Worm (Caenorhabditis elegans) whole organism, young adult: Measurements from ENCODE around the gene C25H3.7.

Experiments used
- B0035.1 ChIP-seq: sonication (generic microtip); optimal IDR thresholded peaks from 2 replicates; lab custom pipeline; 2016; ENCODE audit warnings: missing genetic modification characterization, mild to moderate bottlenecking, missing compliant biosample characterization, missing genotype, missing genetic modification reagents
- C06A6.2 ChIP-seq: fragments of 200-800 bp; sonication (Bioruptor generic); conservative IDR thresholded peaks from 2 replicates; pipeline ENCODE4 v1.3.6; 2022; ENCODE audit warnings: missing genetic modification characterization, missing compliant biosample characterization
- C17E4.6 ChIP-seq: fragments of 200-800 bp; sonication (Bioruptor generic); IDR thresholded peaks from 2 replicates; pipeline ENCODE4 v1.3.6; 2022; ENCODE audit warnings: missing genetic modification reagents, missing genetic modification characterization, missing compliant biosample characterization
- F33H1.4 ChIP-seq: fragments of 200-800 bp; sonication (Bioruptor generic); IDR thresholded peaks from 2 replicates; pipeline ENCODE4 v1.3.6; 2022; ENCODE audit warnings: missing genetic modification reagents, missing genetic modification characterization, missing compliant biosample characterization
- F49E8.2 ChIP-seq: sonication (generic microtip); optimal IDR thresholded peaks from 3 replicates; lab custom pipeline; 2017; ENCODE audit warnings: missing genetic modification characterization, mild to moderate bottlenecking, missing compliant biosample characterization, antibody characterized with exemption, moderate library complexity; ENCODE audit not compliant: insufficient read depth
- F52B5.7 ChIP-seq: sonication (generic microtip); optimal IDR thresholded peaks from 2 replicates; lab custom pipeline; 2016; ENCODE audit warnings: mild to moderate bottlenecking, missing genetic modification characterization, missing compliant biosample characterization
- F55B11.4 ChIP-seq: sonication (generic microtip); optimal IDR thresholded peaks from 2 replicates; lab custom pipeline; 2016; ENCODE audit warnings: missing compliant biosample characterization, missing genetic modification characterization, borderline replicate concordance; ENCODE audit not compliant: insufficient read depth
- F57A8.1 ChIP-seq: fragments of 200-800 bp; sonication (Bioruptor generic); optimal IDR thresholded peaks from 2 replicates; lab custom pipeline; 2018; ENCODE audit warnings: mild to moderate bottlenecking, missing genetic modification characterization, moderate library complexity, missing compliant biosample characterization
- T07F8.4 ChIP-seq: sonication (generic microtip); optimal IDR thresholded peaks from 2 replicates; lab custom pipeline; 2016; ENCODE audit warnings: mild to moderate bottlenecking, missing genetic modification characterization, moderate library complexity, missing compliant biosample characterization
- T26A5.8 ChIP-seq: sonication (generic microtip); optimal IDR thresholded peaks from 2 replicates; lab custom pipeline; 2016; ENCODE audit warnings: missing genetic modification characterization, missing compliant biosample characterization
- Y53F4B.3 ChIP-seq: fragments of 200-800 bp; sonication (Bioruptor generic); IDR thresholded peaks from 2 replicates; pipeline ENCODE4 v1.3.6; 2022; ENCODE audit warnings: missing genetic modification reagents, missing genetic modification characterization, missing compliant biosample characterization
- Y53G8AR.9 ChIP-seq: fragments of 200-800 bp; sonication (Bioruptor generic); conservative IDR thresholded peaks from 2 replicates; pipeline ENCODE4 v1.3.6; 2022; ENCODE audit warnings: missing genetic modification reagents, missing genetic modification characterization, missing compliant biosample characterization
- Y56A3A.18 ChIP-seq: fragments of 200-800 bp; sonication (Bioruptor generic); IDR thresholded peaks from 2 replicates; pipeline ENCODE4 v1.3.6; 2022; ENCODE audit warnings: missing genetic modification reagents, missing genetic modification characterization, missing compliant biosample characterization
- Y67H2A.10 ChIP-seq: fragments of 200-800 bp; sonication (Bioruptor generic); conservative IDR thresholded peaks from 2 replicates; pipeline ENCODE4 v1.3.6; 2022; ENCODE audit warnings: missing genetic modification reagents, missing genetic modification characterization, missing compliant biosample characterization
- Y95B8A.8 ChIP-seq: fragments of 200-800 bp; sonication (Bioruptor generic); IDR thresholded peaks from 2 replicates; pipeline ENCODE4 v1.3.6; 2022; ENCODE audit warnings: missing genetic modification reagents, missing genetic modification characterization, missing compliant biosample characterization
- aptf-2 ChIP-seq: fragments of 200-800 bp; sonication (Bioruptor generic); conservative IDR thresholded peaks from 2 replicates; pipeline ENCODE4 v1.3.6; 2022; ENCODE audit warnings: missing genetic modification reagents, missing genetic modification characterization, missing compliant biosample characterization
- athp-1 ChIP-seq: sonication (generic microtip); optimal IDR thresholded peaks from 2 replicates; lab custom pipeline; 2017; ENCODE audit warnings: mild to moderate bottlenecking, missing genetic modification characterization, missing compliant biosample characterization
- attf-6 ChIP-seq: fragments of 200-800 bp; sonication (Bioruptor generic); IDR thresholded peaks from 2 replicates; pipeline ENCODE4 v1.3.6; 2022; ENCODE audit warnings: missing genetic modification reagents, missing genetic modification characterization, missing compliant biosample characterization
- ccch-3 ChIP-seq: fragments of 200-800 bp; sonication (Bioruptor generic); optimal IDR thresholded peaks from 2 replicates; lab custom pipeline; 2018; ENCODE audit warnings: mild to moderate bottlenecking, missing genetic modification characterization, missing compliant biosample characterization
- cebp-1 ChIP-seq, 2 experiments: fragments of 200-800 bp in 1 of 2; sonication (Bioruptor generic) in 1 of 2; sonication (generic microtip) in 1 of 2; IDR thresholded peaks in 1 of 2; optimal IDR thresholded peaks in 1 of 2; 2 replicates each; pipeline versions ENCODE4 v1.3.6 to Lab custom; 2017 to 2022; ENCODE audit warnings: missing compliant biosample characterization in 2 of 2, missing genetic modification characterization in 2 of 2, mild to moderate bottlenecking in 1 of 2, missing genetic modification reagents in 1 of 2, moderate library complexity in 1 of 2
- cebp-2 ChIP-seq: fragments of 200-800 bp; sonication (Bioruptor generic); IDR thresholded peaks from 2 replicates; pipeline ENCODE4 v1.3.6; 2022; ENCODE audit warnings: missing genetic modification characterization, missing compliant biosample characterization
- ceh-40 ChIP-seq: fragments of 200-800 bp; sonication (Bioruptor generic); IDR thresholded peaks from 2 replicates; pipeline ENCODE4 v1.3.6; 2022; ENCODE audit warnings: missing genetic modification characterization, missing compliant biosample characterization
- ceh-58 ChIP-seq: fragments of 200-800 bp; sonication (Bioruptor generic); IDR thresholded peaks from 2 replicates; pipeline ENCODE4 v1.3.6; 2022; ENCODE audit warnings: missing genetic modification characterization, missing compliant biosample characterization
- chd-7 ChIP-seq: sonication (generic microtip); optimal IDR thresholded peaks from 2 replicates; lab custom pipeline; 2016; ENCODE audit warnings: mild to moderate bottlenecking, missing genetic modification characterization, moderate library complexity, missing compliant biosample characterization
- die-1 ChIP-seq: sonication (generic microtip); optimal IDR thresholded peaks from 2 replicates; lab custom pipeline; 2016; ENCODE audit warnings: missing genotype, mild to moderate bottlenecking, missing genetic modification characterization, missing compliant biosample characterization
- egl-44 ChIP-seq: fragments of 200-800 bp; sonication (Bioruptor generic); IDR thresholded peaks from 2 replicates; pipeline ENCODE4 v1.3.6; 2022; ENCODE audit warnings: missing genetic modification reagents, missing genetic modification characterization, missing compliant biosample characterization
- egrh-3 ChIP-seq: fragments of 200-800 bp; sonication (Bioruptor generic); IDR thresholded peaks from 2 replicates; pipeline ENCODE4 v1.3.6; 2022; ENCODE audit warnings: missing genetic modification reagents, missing genetic modification characterization, missing compliant biosample characterization
- ekl-4 ChIP-seq: fragments of 200-800 bp; sonication (Bioruptor generic); IDR thresholded peaks from 2 replicates; pipeline ENCODE4 v1.3.6; 2022; ENCODE audit warnings: missing genetic modification reagents, missing genetic modification characterization, missing compliant biosample characterization
- ets-4 ChIP-seq: fragments of 200-800 bp; sonication (Bioruptor generic); optimal IDR thresholded peaks from 2 replicates; lab custom pipeline; 2018; ENCODE audit warnings: mild to moderate bottlenecking, missing genetic modification characterization, missing compliant biosample characterization
- gei-17 ChIP-seq: fragments of 200-800 bp; sonication (Bioruptor generic); optimal IDR thresholded peaks from 2 replicates; lab custom pipeline; 2018; ENCODE audit warnings: mild to moderate bottlenecking, missing genetic modification characterization, missing compliant biosample characterization
- him-1 ChIP-seq: sonication (generic microtip); optimal IDR thresholded peaks from 2 replicates; lab custom pipeline; 2016; ENCODE audit warnings: missing genotype, missing genetic modification reagents, missing genetic modification characterization, missing compliant biosample characterization
- hlh-12 ChIP-seq: sonication (generic microtip); optimal IDR thresholded peaks from 2 replicates; lab custom pipeline; 2016; ENCODE audit warnings: missing genetic modification characterization, missing compliant biosample characterization
- hmg-1.2 ChIP-seq: fragments of 200-800 bp; sonication (Bioruptor generic); IDR thresholded peaks from 2 replicates; pipeline ENCODE4 v1.3.6; 2022; ENCODE audit warnings: missing genetic modification reagents, missing genetic modification characterization, missing compliant biosample characterization
- hsf-1 ChIP-seq: fragments of 200-800 bp; sonication (Bioruptor generic); IDR thresholded peaks from 2 replicates; pipeline ENCODE4 v1.3.6; 2022; ENCODE audit warnings: missing genetic modification reagents, missing genetic modification characterization, missing compliant biosample characterization
- lin-26 ChIP-seq: fragments of 200-800 bp; sonication (Bioruptor generic); IDR thresholded peaks from 2 replicates; pipeline ENCODE4 v1.3.6; 2022; ENCODE audit warnings: missing genetic modification reagents, missing genetic modification characterization, missing compliant biosample characterization
- lin-40 ChIP-seq: sonication (generic microtip); optimal IDR thresholded peaks from 2 replicates; lab custom pipeline; 2016; ENCODE audit warnings: missing genetic modification characterization, mild to moderate bottlenecking, missing compliant biosample characterization, missing genotype, missing genetic modification reagents
- lsy-27 ChIP-seq: sonication (generic microtip); optimal IDR thresholded peaks from 2 replicates; lab custom pipeline; 2017; ENCODE audit warnings: missing genetic modification characterization, mild to moderate bottlenecking, missing compliant biosample characterization, antibody characterized with exemption, missing genotype, borderline replicate concordance; ENCODE audit not compliant: insufficient read depth
- madf-3 ChIP-seq: fragments of 200-800 bp; sonication (Bioruptor generic); IDR thresholded peaks from 2 replicates; pipeline ENCODE4 v1.3.6; 2022; ENCODE audit warnings: missing genetic modification reagents, missing genetic modification characterization, missing compliant biosample characterization
- madf-8 ChIP-seq: fragments of 200-800 bp; sonication (Bioruptor generic); conservative IDR thresholded peaks from 2 replicates; pipeline ENCODE4 v1.3.6; 2022; ENCODE audit warnings: missing genetic modification reagents, missing genetic modification characterization, missing compliant biosample characterization
- mes-4 ChIP-seq: sonication (generic microtip); optimal IDR thresholded peaks from 2 replicates; lab custom pipeline; 2016; ENCODE audit warnings: missing genotype, missing genetic modification characterization, missing compliant biosample characterization
- mxl-1 ChIP-seq: sonication (generic microtip); optimal IDR thresholded peaks from 2 replicates; lab custom pipeline; 2016; ENCODE audit warnings: missing genetic modification characterization, missing compliant biosample characterization
- nhr-90 ChIP-seq: sonication (generic microtip); optimal IDR thresholded peaks from 2 replicates; lab custom pipeline; 2016; ENCODE audit warnings: missing genotype, mild to moderate bottlenecking, missing genetic modification characterization, missing compliant biosample characterization
- pbrm-1 ChIP-seq: fragments of 200-800 bp; sonication (Bioruptor generic); IDR thresholded peaks from 2 replicates; pipeline ENCODE4 v1.3.6; 2022; ENCODE audit warnings: missing genetic modification reagents, missing genetic modification characterization, missing compliant biosample characterization
- sdz-38 ChIP-seq: sonication (generic microtip); optimal IDR thresholded peaks from 2 replicates; lab custom pipeline; 2016; ENCODE audit warnings: missing genotype, missing genetic modification characterization, missing compliant biosample characterization
- sptf-2 ChIP-seq: fragments of 200-800 bp; sonication (Bioruptor generic); optimal IDR thresholded peaks from 2 replicates; lab custom pipeline; 2018; ENCODE audit warnings: mild to moderate bottlenecking, missing genetic modification characterization, missing compliant biosample characterization
- unc-130 ChIP-seq: sonication (generic microtip); optimal IDR thresholded peaks from 2 replicates; lab custom pipeline; 2016; ENCODE audit warnings: missing genetic modification reagents, missing genetic modification characterization, missing compliant biosample characterization
- zim-3 ChIP-seq: sonication (generic microtip); optimal IDR thresholded peaks from 2 replicates; lab custom pipeline; 2017; ENCODE audit warnings: mild to moderate bottlenecking, missing genetic modification characterization, moderate library complexity, missing compliant biosample characterization
- ztf-18 ChIP-seq: sonication (generic microtip); optimal IDR thresholded peaks from 2 replicates; lab custom pipeline; 2016; ENCODE audit warnings: missing genotype, mild to moderate bottlenecking, missing genetic modification characterization, missing compliant biosample characterization

C25H3.7 gene

DNA sequence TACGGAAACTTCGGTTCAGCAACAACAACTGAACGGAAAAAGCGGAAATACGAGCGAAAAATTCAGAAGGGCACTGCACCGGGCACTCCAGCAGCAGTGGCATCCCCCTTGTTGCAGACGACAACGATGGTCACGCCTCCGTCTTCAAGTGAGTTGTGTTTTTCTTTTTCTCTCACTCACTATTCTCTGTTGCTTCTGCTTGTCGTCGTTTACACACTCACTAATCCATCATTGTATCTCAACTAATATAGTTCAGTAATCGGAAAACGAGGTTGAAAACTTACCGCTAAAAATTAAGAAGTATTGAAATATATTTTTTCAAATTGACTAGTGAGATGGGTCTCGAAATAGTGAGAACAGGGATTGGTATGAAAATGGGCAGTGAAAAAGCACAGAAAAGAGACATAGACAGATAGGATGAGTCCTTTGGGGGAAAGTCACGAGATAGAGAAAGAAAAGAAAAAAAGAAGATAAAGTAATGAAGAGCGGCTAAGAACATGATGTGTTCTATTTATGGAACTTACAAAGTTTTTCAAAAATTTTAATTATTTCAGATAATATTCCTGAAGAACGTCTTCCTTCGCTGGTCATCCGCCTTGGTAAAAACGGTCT, 5.4 kb downstream of the C25H3.7 start:
- TF ChIP-seq ceh-58 (GFP tag; lab: Robert Waterston, UW) (no peak), unc-130 (GFP tag; lab: Kevin White, UChicago) (no peak), B0035.1 (tag; lab: Kevin White, UChicago) (no peak), sdz-38 (tag; lab: Kevin White, UChicago) (no peak), ceh-40 (GFP tag; lab: Robert Waterston, UW) (no peak), ztf-18 (tag; lab: Kevin White, UChicago) (no peak), lsy-27 (no peak), egrh-3 (no peak), athp-1 (tag; lab: Kevin White, UChicago) (no peak), cebp-1 (GFP tag; IDR thresholded peaks at IDR 0.05; lab: Robert Waterston, UW) (no peak), cebp-1 (tag; optimal IDR thresholded peaks at IDR 0.05; lab: Kevin White, UChicago) (no peak), Y53G8AR.9 (no peak), gei-17 (no peak), zim-3 (tag; lab: Kevin White, UChicago) (no peak), ets-4 (GFP tag; lab: Kevin White, UChicago) (no peak), sptf-2 (GFP tag; lab: Kevin White, UChicago) (no peak), lin-26 (no peak), nhr-90 (tag; lab: Kevin White, UChicago) (no peak), lin-40 (tag; lab: Kevin White, UChicago) (no peak), F55B11.4 (tag; lab: Kevin White, UChicago) (no peak)

DNA sequence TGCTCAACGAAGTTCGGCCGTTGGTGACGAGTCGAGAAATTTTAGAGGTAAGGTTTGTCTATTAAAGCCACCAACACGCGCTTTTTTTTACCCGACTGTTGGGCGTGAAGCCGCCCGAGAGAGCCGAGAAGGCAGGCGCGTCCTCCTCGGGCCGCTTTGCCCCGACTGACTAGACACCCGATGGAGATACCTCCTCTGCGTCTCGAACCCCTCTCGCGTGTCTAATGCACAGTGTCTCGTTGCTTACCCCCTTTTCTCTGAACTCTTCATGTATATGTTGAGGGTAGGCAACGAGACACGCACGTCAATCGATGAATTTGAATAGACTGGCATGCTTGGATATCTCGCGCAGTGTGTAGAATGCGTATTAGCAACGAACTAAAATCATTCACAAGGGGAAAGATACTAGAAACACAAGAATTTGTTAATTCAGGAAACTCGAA, 7.0 kb downstream of the C25H3.7 start:
- TF ChIP-seq madf-8 (GFP tag; lab: Robert Waterston, UW) (no peak), ekl-4 (GFP tag; lab: Robert Waterston, UW) (peak; percentile 98), C17E4.6 (GFP tag; lab: Robert Waterston, UW) (peak; percentile 95), Y95B8A.8 (peak; percentile 96), madf-3 (peak; percentile 97), F57A8.1 (GFP tag; lab: Kevin White, UChicago) (no peak), hmg-1.2 (GFP tag; lab: Robert Waterston, UW) (peak; percentile 93), aptf-2 (GFP tag; lab: Robert Waterston, UW) (peak; percentile 86), chd-7 (tag; lab: Kevin White, UChicago) (peak; percentile 99), cebp-2 (GFP tag; lab: Robert Waterston, UW) (peak; percentile 100), hsf-1 (GFP tag; lab: Robert Waterston, UW) (peak; percentile 89), egl-44 (GFP tag; lab: Robert Waterston, UW) (peak; percentile 90; the same call in 1 of the 2 replicates), ets-4 (GFP tag; lab: Kevin White, UChicago) (peak; percentile 69), Y53F4B.3 (GFP tag; lab: Robert Waterston, UW) (peak; percentile 31; the same call in 1 of the 2 replicates), ccch-3 (no peak), attf-6 (GFP tag; lab: Robert Waterston, UW) (peak; percentile 92), T07F8.4 (tag; lab: Kevin White, UChicago) (no peak), C06A6.2 (GFP tag; lab: Robert Waterston, UW) (peak; percentile 92), mxl-1 (tag; lab: Kevin White, UChicago) (peak; percentile 67), mes-4 (peak; percentile 36), Y56A3A.18 (peak; percentile 93), die-1 (tag; lab: Kevin White, UChicago) (peak; percentile 77), F52B5.7 (tag; lab: Kevin White, UChicago) (peak; percentile 100), Y67H2A.10 (GFP tag; lab: Robert Waterston, UW) (peak; percentile 85), hlh-12 (tag; lab: Kevin White, UChicago) (no peak), F33H1.4 (GFP tag; lab: Robert Waterston, UW) (no peak; the same call in 1 of the 2 replicates), F49E8.2 (tag; lab: Kevin White, UChicago) (peak; percentile 33), him-1 (tag; lab: Kevin White, UChicago) (peak; percentile 43), pbrm-1 (GFP tag; lab: Robert Waterston, UW) (peak; percentile 96), T26A5.8 (tag; lab: Kevin White, UChicago) (peak; percentile 98)
